Worm (Caenorhabditis elegans) whole organism, L2 larva: ENCODE results near the gene nspb-5.

Experiments
- C34F6.9 ChIP-seq: fragments of 150-350 bp; optimal IDR thresholded peaks from 2 replicates; lab custom pipeline; 2014; ENCODE audit warnings: missing biosample characterization, missing genetic modification characterization
- F13H6.1 ChIP-seq: sonication (generic microtip); optimal IDR thresholded peaks from 2 replicates; lab custom pipeline; 2016; ENCODE audit warnings: missing genetic modification characterization, missing compliant biosample characterization
- R02D3.7 ChIP-seq: fragments of 150-350 bp; optimal IDR thresholded peaks from 2 replicates; lab custom pipeline; 2014; ENCODE audit warnings: missing biosample characterization, missing genetic modification characterization
- Y55F3AM.14 ChIP-seq: fragments of 200-800 bp; sonication (Bioruptor generic); optimal IDR thresholded peaks from 2 replicates; lab custom pipeline; 2018; ENCODE audit warnings: mild to moderate bottlenecking, missing genetic modification characterization, missing compliant biosample characterization
- aly-2 ChIP-seq: fragments of 150-350 bp; optimal IDR thresholded peaks from 2 replicates; lab custom pipeline; 2014; ENCODE audit warnings: missing biosample characterization, missing genetic modification characterization
- ama-1 ChIP-seq: fragments of 150-350 bp; optimal IDR thresholded peaks from 2 replicates; lab custom pipeline; 2018; ENCODE audit warnings: inconsistent platforms
- blmp-1 ChIP-seq: sonication (generic microtip); optimal IDR thresholded peaks from 2 replicates; lab custom pipeline; 2017; ENCODE audit warnings: missing genetic modification characterization, mild to moderate bottlenecking, missing compliant biosample characterization, antibody characterized with exemption, moderate library complexity; ENCODE audit not compliant: insufficient read depth
- ceh-16 ChIP-seq: fragments of 150-350 bp; optimal IDR thresholded peaks from 2 replicates; lab custom pipeline; 2014; ENCODE audit warnings: missing biosample characterization, missing genetic modification characterization
- crh-2 ChIP-seq: sonication (generic microtip); optimal IDR thresholded peaks from 2 replicates; lab custom pipeline; 2017; ENCODE audit warnings: missing biosample characterization, missing genetic modification characterization
- dmd-4 ChIP-seq: sonication (generic microtip); optimal IDR thresholded peaks from 2 replicates; lab custom pipeline; 2017; ENCODE audit warnings: missing biosample characterization, missing genetic modification characterization
- egl-27 ChIP-seq: sonication (generic microtip); optimal IDR thresholded peaks from 3 replicates; lab custom pipeline; 2017; ENCODE audit warnings: missing biosample characterization, missing genetic modification reagents, missing genetic modification characterization
- elt-1 ChIP-seq: fragments of 150-350 bp; optimal IDR thresholded peaks from 2 replicates; lab custom pipeline; 2014; ENCODE audit warnings: missing biosample characterization, missing genetic modification characterization
- elt-3 ChIP-seq: sonication (generic microtip); optimal IDR thresholded peaks from 2 replicates; lab custom pipeline; 2017; ENCODE audit warnings: missing biosample characterization, missing genetic modification characterization
- fos-1 ChIP-seq: fragments of 150-350 bp; optimal IDR thresholded peaks from 2 replicates; lab custom pipeline; 2014; ENCODE audit warnings: missing biosample characterization, missing genetic modification characterization
- gmeb-1 ChIP-seq: fragments of 150-350 bp; optimal IDR thresholded peaks from 2 replicates; lab custom pipeline; 2014; ENCODE audit warnings: missing biosample characterization, missing genetic modification characterization
- lin-11 ChIP-seq: fragments of 150-350 bp; sonication (generic microtip); optimal IDR thresholded peaks from 2 replicates; lab custom pipeline; 2014; ENCODE audit warnings: missing biosample characterization, missing genetic modification characterization, inconsistent platforms, mixed read lengths
- lin-13 ChIP-seq: fragments of 150-350 bp; optimal IDR thresholded peaks from 2 replicates; lab custom pipeline; 2014; ENCODE audit warnings: missing biosample characterization, missing genetic modification reagents, missing genetic modification characterization
- lsy-2 ChIP-seq, 2 experiments: fragments of 150-350 bp in 1 of 2; sonication (generic microtip) in 1 of 2; optimal IDR thresholded peaks; 2 replicates each; lab custom pipeline; 2014 to 2017; ENCODE audit warnings: missing biosample characterization in 2 of 2, missing genetic modification characterization in 2 of 2
- mab-5 ChIP-seq: fragments of 150-350 bp; optimal IDR thresholded peaks from 2 replicates; lab custom pipeline; 2014; ENCODE audit warnings: missing biosample characterization, missing genetic modification characterization
- mdl-1 ChIP-seq, 2 experiments: fragments of 150-350 bp in 1 of 2; sonication (generic microtip) in 1 of 2; optimal IDR thresholded peaks; 2 replicates each; lab custom pipeline; 2017; ENCODE audit warnings: missing biosample characterization in 2 of 2, missing genetic modification characterization in 2 of 2
- nhr-129 ChIP-seq: fragments of 150-350 bp; optimal IDR thresholded peaks from 2 replicates; lab custom pipeline; 2014; ENCODE audit warnings: missing biosample characterization, missing genetic modification characterization
- nhr-21 ChIP-seq: fragments of 150-350 bp; optimal IDR thresholded peaks from 2 replicates; lab custom pipeline; 2014; ENCODE audit warnings: missing biosample characterization, missing genetic modification characterization
- nhr-23 ChIP-seq: fragments of 150-350 bp; optimal IDR thresholded peaks from 2 replicates; lab custom pipeline; 2014; ENCODE audit warnings: missing biosample characterization, missing genetic modification reagents, missing genetic modification characterization
- nhr-25 ChIP-seq: fragments of 150-350 bp; sonication (generic microtip); optimal IDR thresholded peaks from 3 replicates; lab custom pipeline; 2014; ENCODE audit warnings: missing biosample characterization, missing genetic modification characterization
- nhr-6 ChIP-seq: fragments of 150-350 bp; optimal IDR thresholded peaks from 2 replicates; lab custom pipeline; 2014; ENCODE audit warnings: missing biosample characterization, missing genetic modification characterization
- sem-4 ChIP-seq: fragments of 150-350 bp; optimal IDR thresholded peaks from 2 replicates; lab custom pipeline; 2014; ENCODE audit warnings: missing biosample characterization, missing genetic modification reagents, missing genetic modification characterization
- skn-1 ChIP-seq: sonication (generic microtip); optimal IDR thresholded peaks from 2 replicates; lab custom pipeline; 2017; ENCODE audit warnings: missing biosample characterization, missing genetic modification characterization
- sma-3 ChIP-seq: sonication (generic microtip); optimal IDR thresholded peaks from 2 replicates; lab custom pipeline; 2016; ENCODE audit warnings: missing genetic modification reagents, missing genetic modification characterization, missing compliant biosample characterization
- sma-9 ChIP-seq, 2 experiments: fragments of 150-350 bp in 1 of 2; sonication (generic microtip) in 1 of 2; optimal IDR thresholded peaks; 2 replicates each; lab custom pipeline; 2014 to 2016; ENCODE audit warnings: missing genetic modification characterization in 2 of 2, mild to moderate bottlenecking in 1 of 2, missing biosample characterization in 1 of 2, missing compliant biosample characterization in 1 of 2, missing genetic modification reagents in 1 of 2, moderate library complexity in 1 of 2
- unc-39 ChIP-seq: fragments of 150-350 bp; optimal IDR thresholded peaks from 2 replicates; lab custom pipeline; 2014; ENCODE audit warnings: missing biosample characterization, missing genetic modification characterization
- unc-55 ChIP-seq: fragments of 150-350 bp; sonication (generic microtip); optimal IDR thresholded peaks from 3 replicates; lab custom pipeline; 2014; ENCODE audit warnings: missing biosample characterization, missing genetic modification reagents, missing genetic modification characterization
- unc-62 ChIP-seq: fragments of 150-350 bp; optimal IDR thresholded peaks from 2 replicates; lab custom pipeline; 2014; ENCODE audit warnings: missing biosample characterization, missing genetic modification reagents, missing genetic modification characterization
- zag-1 ChIP-seq: fragments of 150-350 bp; optimal IDR thresholded peaks from 2 replicates; lab custom pipeline; 2014; ENCODE audit warnings: missing biosample characterization, missing genetic modification characterization
- ztf-1 ChIP-seq: fragments of 200-800 bp; sonication (Bioruptor generic); conservative IDR thresholded peaks from 2 replicates; pipeline ENCODE4 v1.3.6; 2022; ENCODE audit warnings: missing genetic modification characterization, missing compliant biosample characterization
- ztf-4 ChIP-seq: fragments of 150-350 bp; optimal IDR thresholded peaks from 2 replicates; lab custom pipeline; 2014; ENCODE audit warnings: missing biosample characterization, missing genetic modification characterization

The nspb-5 gene

DNA sequence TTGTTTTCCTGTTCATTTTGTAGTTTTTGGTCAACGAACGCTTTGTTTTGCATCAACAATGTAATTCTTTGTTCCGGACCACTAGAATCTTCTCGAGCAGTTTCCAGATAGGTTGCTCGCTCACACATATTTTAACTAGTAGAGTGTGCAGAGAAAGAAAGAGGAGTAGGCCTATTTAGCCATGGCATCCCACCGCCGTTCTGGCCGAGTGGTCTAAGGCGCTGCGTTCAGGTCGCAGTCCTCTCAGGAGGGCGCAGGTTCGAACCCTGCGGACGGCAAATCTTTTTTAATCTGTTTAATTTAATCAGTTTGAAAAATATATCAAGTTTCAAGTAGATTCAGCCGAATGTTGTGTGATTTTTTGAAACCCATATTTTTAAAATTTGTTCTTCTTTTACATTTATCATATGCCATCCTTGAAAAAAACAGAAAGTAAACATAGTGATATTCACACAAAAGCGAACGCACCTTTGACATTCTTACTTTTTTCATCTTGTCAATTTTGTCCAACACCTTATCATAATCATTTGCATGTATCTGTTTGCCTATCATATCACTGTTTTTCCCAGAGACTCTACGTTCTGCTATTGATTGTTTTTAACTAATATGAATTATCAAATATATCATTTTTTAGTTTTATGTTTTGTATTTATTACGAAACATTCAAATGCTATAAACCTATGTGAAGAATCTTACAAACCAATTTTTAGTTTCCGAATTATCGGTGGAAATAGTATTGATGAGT lies 42.0 kb upstream of the nspb-5 start, which contains the start of gene try-3:
try-3 (plus strand) TSS at position 532 of the 745 bp plus-strand sequence.
- TF ChIP-seq Y55F3AM.14 (GFP tag; lab: Kevin White, UChicago) (peak; percentile 24), fos-1 (tag; lab: Kevin White, UChicago) (peak; percentile 33), dmd-4 (tag; lab: Kevin White, UChicago) (no peak), sma-9 (GFP tag; optimal IDR thresholded peaks at IDR 0.05; lab: Kevin White, UChicago) (peak; percentile 70), sma-9 (tag; optimal IDR thresholded peaks at IDR 0.05; lab: Kevin White, UChicago) (no peak), C34F6.9 (tag; lab: Kevin White, UChicago) (peak; percentile 77), skn-1 (no peak), unc-55 (GFP tag; lab: Kevin White, UChicago) (peak; percentile 69), mdl-1 (tag; optimal IDR thresholded peaks at IDR 0.05; lab: Kevin White, UChicago) (peak in 1 of 2 experiments; percentile 60), nhr-129 (peak; percentile 73), egl-27 (tag; lab: Kevin White, UChicago) (peak; percentile 21), mab-5 (tag; lab: Kevin White, UChicago) (no peak), elt-3 (tag; lab: Kevin White, UChicago) (no peak), sma-3 (GFP tag; lab: Kevin White, UChicago) (peak; percentile 64), blmp-1 (peak; percentile 12), lin-13 (GFP tag; lab: Kevin White, UChicago) (peak; percentile 72), lin-11 (tag; lab: Kevin White, UChicago) (peak; percentile 56), F13H6.1 (tag; lab: Kevin White, UChicago) (peak; percentile 61), nhr-25 (tag; lab: Kevin White, UChicago) (peak; percentile 19), crh-2 (tag; lab: Kevin White, UChicago) (peak; percentile 78), zag-1 (tag; lab: Kevin White, UChicago) (peak; percentile 26), gmeb-1 (tag; lab: Kevin White, UChicago) (peak; percentile 56), unc-62 (GFP tag; lab: Kevin White, UChicago) (no peak), R02D3.7 (tag; lab: Kevin White, UChicago) (no peak), ztf-4 (tag; lab: Kevin White, UChicago) (peak; percentile 34), lsy-2 (tag; optimal IDR thresholded peaks at IDR 0.05; lab: Kevin White, UChicago) (peak; percentile 44 to 70), nhr-21 (peak; percentile 15)

DNA sequence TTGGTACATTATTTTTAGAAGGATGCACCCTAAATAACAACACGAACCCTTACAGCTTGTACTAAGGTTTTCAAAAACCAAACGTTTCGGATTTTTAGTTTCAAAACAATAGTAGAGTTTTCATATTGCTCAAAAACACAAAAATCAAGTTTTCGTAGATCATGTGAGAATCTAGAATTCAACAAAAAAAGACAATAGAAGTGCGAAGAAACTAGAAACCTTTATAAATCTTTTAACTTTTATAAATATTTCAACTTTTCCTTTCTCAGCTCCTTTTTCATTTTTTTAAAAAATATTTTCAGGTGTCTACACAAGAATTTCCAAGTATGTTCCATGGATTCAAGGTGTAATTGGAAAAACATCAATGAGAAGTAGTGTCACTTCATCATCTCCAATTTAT lies 38.4 kb upstream of the nspb-5 start, which contains the start of gene best-9:
best-9 (plus strand) TSS at position 301 of the 400 bp plus-strand sequence.
- no peak for TF ChIP-seq fos-1 (tag; lab: Kevin White, UChicago)
- TF ChIP-seq unc-39 = no peak

DNA sequence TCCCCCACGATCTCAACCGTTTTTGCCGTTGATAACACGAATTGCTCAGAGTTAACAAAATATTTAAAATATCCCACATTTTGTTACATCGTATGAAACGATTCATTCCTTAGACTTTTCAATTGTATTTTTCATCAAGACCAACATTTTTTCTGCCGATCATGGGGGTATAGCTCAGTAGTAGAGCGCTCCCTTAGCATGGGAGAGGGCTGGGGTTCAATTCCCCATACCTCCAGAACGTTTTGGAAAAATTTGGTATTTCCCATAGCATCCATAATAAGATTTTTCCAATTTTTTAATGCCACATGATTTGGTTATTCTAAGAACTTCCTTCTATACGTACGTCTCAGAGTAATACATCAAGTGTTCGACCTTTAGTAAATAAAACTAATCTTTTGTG lies 36.8 kb upstream of the nspb-5 start:
- TF ChIP-seq aly-2 (tag; lab: Kevin White, UChicago) = no peak
- no peak for TF ChIP-seq elt-1 (tag; lab: Kevin White, UChicago)
- no peak for TF ChIP-seq nhr-25 (tag; lab: Kevin White, UChicago)
- no peak for TF ChIP-seq ztf-1 (GFP tag; lab: Robert Waterston, UW)
- TF ChIP-seq, all 48 proteins: peak for 0

DNA sequence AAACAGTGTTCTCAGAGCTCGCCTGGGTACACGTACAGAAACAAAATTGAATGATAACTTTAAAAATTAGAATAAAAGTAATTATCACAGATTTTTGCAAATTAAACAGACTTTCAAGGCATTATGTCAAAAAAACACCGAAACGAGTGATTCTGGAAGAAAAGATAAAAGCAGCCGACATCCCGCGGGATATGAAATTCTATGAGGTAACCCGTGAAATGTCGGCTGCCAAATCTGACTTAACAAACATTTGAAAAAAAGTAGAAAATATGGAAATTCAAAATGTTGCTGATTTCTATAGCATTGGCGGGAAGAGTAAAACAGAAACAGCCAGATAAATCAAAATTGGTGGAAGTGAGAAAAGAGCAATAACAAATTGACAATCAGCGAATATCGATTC lies 33.2 kb upstream of the nspb-5 start:
- TF ChIP-seq skn-1 (no peak), F13H6.1 (tag; lab: Kevin White, UChicago) (no peak), unc-39 (no peak)

DNA sequence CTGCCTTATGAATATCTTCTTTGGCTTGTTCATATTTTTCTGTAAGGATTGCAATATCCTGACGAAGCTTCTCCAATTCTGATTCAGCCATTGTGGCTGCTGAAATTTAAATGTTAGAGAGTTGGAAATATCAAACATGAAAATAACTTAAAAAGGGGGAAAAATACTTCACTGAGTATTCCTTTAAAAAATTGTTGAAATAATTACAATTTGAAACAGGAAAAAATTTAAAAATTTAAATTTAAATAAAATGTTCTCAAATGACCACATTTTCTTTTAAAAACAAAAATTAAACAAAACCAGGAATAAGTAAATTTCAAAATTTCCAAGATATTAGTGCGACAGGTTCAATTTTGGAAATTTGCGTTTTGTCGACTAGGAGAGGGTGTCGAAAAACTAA lies 26.6 kb upstream of the nspb-5 start, which contains the start of gene bicd-1:
bicd-1 (minus strand) TSS at position 101 of the 400 bp plus-strand sequence.
- TF ChIP-seq lin-13 (GFP tag; lab: Kevin White, UChicago) (no peak), ceh-16 (no peak), sma-3 (GFP tag; lab: Kevin White, UChicago) (no peak), elt-1 (tag; lab: Kevin White, UChicago) (no peak), nhr-129 (no peak), nhr-6 (tag; lab: Kevin White, UChicago) (no peak), lsy-2 (tag; optimal IDR thresholded peaks at IDR 0.05; lab: Kevin White, UChicago) (no peak), ama-1 (no peak), sem-4 (no peak), nhr-23 (no peak), gmeb-1 (tag; lab: Kevin White, UChicago) (no peak)
